Fruit fly (Drosophila melanogaster) whole organism: ENCODE data around the gene CG1074.
A peak's percentile ranks its signal among the peaks of the same experiment; 100 is the strongest.

Experiments
- CG8478 ChIP-seq: fragments of >200 bp; optimal IDR thresholded peaks from 2 replicates; lab custom pipeline; 2018; ENCODE audit warnings: inconsistent platforms
- Dll ChIP-seq: fragments of >200 bp; optimal IDR thresholded peaks from 2 replicates; lab custom pipeline; 2017
- EcR ChIP-seq, 2 experiments: fragments of >200 bp; optimal IDR thresholded peaks; 2 replicates each; lab custom pipeline; 2017; ENCODE audit warnings: missing biosample characterization in 2 of 2, missing genetic modification characterization in 2 of 2, missing genetic modification reagents in 2 of 2
- pan ChIP-seq: fragments of >200 bp; optimal IDR thresholded peaks from 2 replicates; lab custom pipeline; 2017
- psq ChIP-seq: fragments of >200 bp; optimal IDR thresholded peaks from 2 replicates; lab custom pipeline; 2017
- usp ChIP-seq: fragments of >200 bp; optimal IDR thresholded peaks from 2 replicates; lab custom pipeline; 2017; ENCODE audit warnings: missing biosample characterization, missing genetic modification characterization, mixed read lengths

CG1074 gene

dm6 chr3R:4433441-4434077, at the start of gene CG1074, which contains the start of gene eIF3a:
Gene CG1074, plus strand, starts transcription at chr3R:4433965.
Gene eIF3a, minus strand, starts transcription at chr3R:4433895.
- TF ChIP-seq CG8478 (no peak), Dll (peak; percentile 15)

dm6 chr3R:4387490-4387889, 46.3 kb upstream of the CG1074 start, which contains the start of gene tub:
Gene tub, plus strand, starts transcription at chr3R:4387742.
- TF ChIP-seq Dll (no peak), CG8478 (no peak), EcR (GFP tag; optimal IDR thresholded peaks at IDR 0.05; lab: Kevin White, UChicago) (no peak), psq (lab: Kevin White, UChicago) (no peak), pan (lab: Kevin White, UChicago) (no peak), usp (GFP tag; lab: Kevin White, UChicago) (no peak)

dm6 chr3R:4390133-4390532, 43.6 kb upstream of the CG1074 start, which contains the start of gene CG14646:
Gene CG14646, plus strand, starts transcription at chr3R:4390366.
- TF ChIP-seq EcR (GFP tag; optimal IDR thresholded peaks at IDR 0.05; lab: Kevin White, UChicago) (no peak), psq (lab: Kevin White, UChicago) (no peak), Dll (no peak)

dm6 chr3R:4394117-4394516, 39.6 kb upstream of the CG1074 start, which contains the start of gene CG34112:
Gene CG34112, minus strand, starts transcription at chr3R:4394259.
- TF ChIP-seq Dll, result no peak
- no peak for TF ChIP-seq EcR (GFP tag; optimal IDR thresholded peaks at IDR 0.05; lab: Kevin White, UChicago)
- no peak for TF ChIP-seq CG8478
- no peak for TF ChIP-seq pan (lab: Kevin White, UChicago)
- TF ChIP-seq psq (lab: Kevin White, UChicago), result no peak
- TF ChIP-seq usp (GFP tag; lab: Kevin White, UChicago), result no peak

dm6 chr3R:4394654-4395581, 38.8 kb upstream of the CG1074 start:
- TF ChIP-seq psq (lab: Kevin White, UChicago), result no peak
- TF ChIP-seq EcR (GFP tag; optimal IDR thresholded peaks at IDR 0.05; lab: Kevin White, UChicago), result no peak
- no peak for TF ChIP-seq pan (lab: Kevin White, UChicago)
- TF ChIP-seq usp (GFP tag; lab: Kevin White, UChicago), result no peak
- TF ChIP-seq CG8478, result no peak
- no peak for TF ChIP-seq Dll

- no peak for TF ChIP-seq CG8478
- TF ChIP-seq Dll, result no peak
- no peak for TF ChIP-seq usp (GFP tag; lab: Kevin White, UChicago)
- no peak for TF ChIP-seq pan (lab: Kevin White, UChicago)
- TF ChIP-seq EcR (GFP tag; optimal IDR thresholded peaks at IDR 0.05; lab: Kevin White, UChicago), result no peak
- no peak for TF ChIP-seq psq (lab: Kevin White, UChicago)
Observed at dm6 chr3R:4397403-4398079, 36.2 kb upstream of the CG1074 start, which contains the start of gene CG9855. Gene CG9855, minus strand, starts transcription at chr3R:4397875.

- TF ChIP-seq usp (GFP tag; lab: Kevin White, UChicago), result no peak
- TF ChIP-seq EcR (GFP tag; optimal IDR thresholded peaks at IDR 0.05; lab: Kevin White, UChicago), result no peak
- no peak for TF ChIP-seq pan (lab: Kevin White, UChicago)
- TF ChIP-seq Dll, result no peak
- TF ChIP-seq psq (lab: Kevin White, UChicago), result no peak
- no peak for TF ChIP-seq CG8478
Observed at dm6 chr3R:4399810-4400496, 33.8 kb upstream of the CG1074 start.

- TF ChIP-seq CG8478 (no peak), psq (lab: Kevin White, UChicago) (no peak), Dll (no peak)
Observed at dm6 chr3R:4400497-4400833, 33.3 kb upstream of the CG1074 start, which contains the start of gene CG14647. Gene CG14647, plus strand, starts transcription at chr3R:4400510.

- TF ChIP-seq EcR (GFP tag; optimal IDR thresholded peaks at IDR 0.05; lab: Kevin White, UChicago) (no peak), usp (GFP tag; lab: Kevin White, UChicago) (no peak), psq (lab: Kevin White, UChicago) (no peak), pan (lab: Kevin White, UChicago) (no peak), CG8478 (no peak)
Observed at dm6 chr3R:4401977-4402589, 31.7 kb upstream of the CG1074 start, which contains the start of gene CG9853. Gene CG9853, minus strand, starts transcription at chr3R:4402027.

- no peak for TF ChIP-seq pan (lab: Kevin White, UChicago)
- TF ChIP-seq CG8478, result no peak
- no peak for TF ChIP-seq Dll
- no peak for TF ChIP-seq EcR (GFP tag; optimal IDR thresholded peaks at IDR 0.05; lab: Kevin White, UChicago)
- TF ChIP-seq usp (GFP tag; lab: Kevin White, UChicago), result no peak
- TF ChIP-seq psq (lab: Kevin White, UChicago), result no peak
Observed at dm6 chr3R:4402884-4403705, 30.7 kb upstream of the CG1074 start, which contains the start of gene lost. Gene lost, plus strand, starts transcription at chr3R:4403076.
